Worm (Caenorhabditis elegans) whole organism, young adult: ENCODE data around the gene R02D5.6.

Experiments
- D2030.7 ChIP-seq: fragments of 200-800 bp; sonication (Bioruptor generic); IDR thresholded peaks from 2 replicates; pipeline ENCODE4 v1.3.6; 2022; ENCODE audit warnings: missing genetic modification reagents, missing genetic modification characterization, missing compliant biosample characterization
- F22D6.2 ChIP-seq: sonication (generic microtip); optimal IDR thresholded peaks from 2 replicates; lab custom pipeline; 2016; ENCODE audit warnings: mild to moderate bottlenecking, missing genetic modification characterization, missing compliant biosample characterization
- T26A5.8 ChIP-seq: sonication (generic microtip); optimal IDR thresholded peaks from 2 replicates; lab custom pipeline; 2016; ENCODE audit warnings: missing genetic modification characterization, missing compliant biosample characterization
- athp-1 ChIP-seq: sonication (generic microtip); optimal IDR thresholded peaks from 2 replicates; lab custom pipeline; 2017; ENCODE audit warnings: mild to moderate bottlenecking, missing genetic modification characterization, missing compliant biosample characterization
- ccch-3 ChIP-seq: fragments of 200-800 bp; sonication (Bioruptor generic); optimal IDR thresholded peaks from 2 replicates; lab custom pipeline; 2018; ENCODE audit warnings: mild to moderate bottlenecking, missing genetic modification characterization, missing compliant biosample characterization
- ceh-91 ChIP-seq: fragments of 200-800 bp; sonication (Bioruptor generic); IDR thresholded peaks from 2 replicates; pipeline ENCODE4 v1.3.6; 2022; ENCODE audit warnings: missing genetic modification reagents, missing genetic modification characterization, missing compliant biosample characterization
- lin-54 ChIP-seq: fragments of 200-800 bp; sonication (Bioruptor generic); optimal IDR thresholded peaks from 2 replicates; lab custom pipeline; 2018; ENCODE audit warnings: mild to moderate bottlenecking, missing genetic modification characterization, missing compliant biosample characterization
- mxl-1 ChIP-seq: sonication (generic microtip); optimal IDR thresholded peaks from 2 replicates; lab custom pipeline; 2016; ENCODE audit warnings: missing genetic modification characterization, missing compliant biosample characterization
- sdz-38 ChIP-seq: sonication (generic microtip); optimal IDR thresholded peaks from 2 replicates; lab custom pipeline; 2016; ENCODE audit warnings: missing genotype, missing genetic modification characterization, missing compliant biosample characterization
- tbp1 ChIP-seq: fragments of 200-800 bp; sonication (Bioruptor generic); optimal IDR thresholded peaks from 2 replicates; lab custom pipeline; 2018; ENCODE audit warnings: mild to moderate bottlenecking, missing genetic modification characterization, missing compliant biosample characterization
- ztf-25 ChIP-seq: fragments of 200-800 bp; sonication (Bioruptor generic); IDR thresholded peaks from 2 replicates; pipeline ENCODE4 v1.3.6; 2022; ENCODE audit warnings: missing genetic modification reagents, missing genetic modification characterization, missing compliant biosample characterization

- no peak for TF ChIP-seq F22D6.2 (tag; lab: Kevin White, UChicago)
- TF ChIP-seq D2030.7 (GFP tag; lab: Robert Waterston, UW), result no peak
- TF ChIP-seq ceh-91 (GFP tag; lab: Robert Waterston, UW), result no peak
- TF ChIP-seq lin-54 (GFP tag; lab: Kevin White, UChicago), result no peak
- no peak for TF ChIP-seq sdz-38 (tag; lab: Kevin White, UChicago)
- no peak for TF ChIP-seq athp-1 (tag; lab: Kevin White, UChicago)
- TF ChIP-seq ztf-25, result no peak
- TF ChIP-seq tbp1, result no peak
- TF ChIP-seq mxl-1 (tag; lab: Kevin White, UChicago), result no peak
- TF ChIP-seq ccch-3 (GFP tag; lab: Kevin White, UChicago), result no peak
- TF ChIP-seq T26A5.8, result no peak
Observed at ce11 chrV:14536274-14536673, 18.4 kb upstream of the R02D5.6 start, which contains the start of gene tag-191.
